Worm (Caenorhabditis elegans): ENCODE measurements around the gene ape-1.

Gene ape-1

DNA sequence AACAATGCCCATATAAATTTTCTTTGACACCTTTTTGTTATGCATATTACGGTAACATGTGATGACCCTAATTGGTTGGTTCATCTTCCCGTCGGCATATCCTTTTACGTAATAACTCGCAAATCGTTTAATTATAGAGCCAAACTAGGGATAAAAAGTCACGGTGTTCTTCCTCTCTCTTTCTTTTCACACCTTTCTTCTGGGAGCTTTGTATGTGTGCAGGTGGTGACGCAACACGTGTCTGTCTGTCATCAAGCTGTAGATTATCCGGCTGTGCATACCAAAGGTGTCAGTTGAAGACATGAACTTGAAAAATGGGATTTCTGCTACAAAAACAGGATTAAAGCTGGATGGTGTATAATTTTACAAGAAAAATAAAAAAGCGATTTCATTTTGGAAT lies 15.2 kb upstream of the ape-1 start:
- TF ChIP-seq ceh-9 (tag; optimal IDR thresholded peaks at IDR 0.05) (no peak), tbx-2 (tag; optimal IDR thresholded peaks at IDR 0.05) (peak; percentile 39), pha-2 (tag; optimal IDR thresholded peaks at IDR 0.05) (peak; percentile 43), gmeb-2 (tag; optimal IDR thresholded peaks at IDR 0.05) (no peak), ceh-31 (tag; optimal IDR thresholded peaks at IDR 0.05) (no peak), nfya-1 (tag; optimal IDR thresholded peaks at IDR 0.05) (no peak)

DNA sequence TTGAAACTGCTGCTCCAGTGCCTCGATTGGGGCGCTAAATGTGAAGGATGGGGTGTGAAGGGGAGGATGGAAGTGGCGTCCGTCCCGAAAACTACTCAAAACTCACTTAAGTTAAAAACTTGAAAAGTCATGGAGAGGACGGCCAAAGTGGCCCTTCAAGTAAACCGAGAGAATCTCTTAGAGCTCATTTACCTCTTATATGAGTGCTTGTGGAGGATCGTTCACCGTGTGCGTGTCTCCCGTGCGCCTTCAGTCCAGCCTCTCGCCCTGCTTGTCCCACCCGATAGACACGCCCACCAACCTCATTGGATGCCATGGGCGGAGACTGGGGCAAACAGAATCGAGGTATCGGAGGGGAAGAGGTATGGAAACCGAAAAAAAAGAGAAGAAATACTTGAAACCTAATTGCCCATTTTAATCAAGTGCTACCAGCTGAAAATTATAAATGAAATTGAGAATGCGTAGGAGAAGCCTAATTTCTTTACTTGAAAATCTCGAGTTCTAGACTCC lies 10.8 kb upstream of the ape-1 start, which contains the start of gene ceh-27:
Gene ceh-27, minus strand, starts transcription at position 228 of the 510 bp plus-strand sequence.
- TF ChIP-seq pha-2 (tag; optimal IDR thresholded peaks at IDR 0.05) = peak; percentile 63
- TF ChIP-seq nfya-1 (tag; optimal IDR thresholded peaks at IDR 0.05) = peak; percentile 71
- TF ChIP-seq fkh-6 (tag; optimal IDR thresholded peaks at IDR 0.05) = no peak
- no peak for TF ChIP-seq lim-6 (tag; optimal IDR thresholded peaks at IDR 0.05)

DNA sequence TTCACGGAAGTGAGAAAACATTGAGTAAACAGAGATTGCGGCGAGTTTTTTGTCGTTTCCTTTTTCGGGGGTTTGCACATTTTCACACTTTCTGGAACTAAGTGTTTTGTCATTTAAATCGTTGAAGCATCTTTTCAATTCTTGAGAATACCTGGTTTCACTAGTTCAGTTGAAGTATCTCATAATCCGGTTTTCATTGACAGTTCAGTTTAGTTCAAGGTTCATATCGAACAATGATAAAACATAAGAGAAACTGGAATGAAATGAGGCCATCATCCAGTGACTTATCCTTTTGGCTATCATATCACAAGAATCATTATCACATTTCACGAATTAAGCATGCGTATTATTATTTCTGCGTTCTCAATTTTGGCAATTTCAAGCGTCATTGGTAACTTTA lies 8.6 kb upstream of the ape-1 start, which contains the start of gene F46F3.3:
Gene F46F3.3, plus strand, starts transcription at position 301 of the 400 bp plus-strand sequence.
- TF ChIP-seq syd-9 (tag; optimal IDR thresholded peaks at IDR 0.05) = no peak
- no peak for TF ChIP-seq zip-5 (tag; optimal IDR thresholded peaks at IDR 0.05)
- no peak for TF ChIP-seq ama-1 (optimal IDR thresholded peaks at IDR 0.05)
- TF ChIP-seq ttx-3 (tag; optimal IDR thresholded peaks at IDR 0.05) = no peak
- no peak for TF ChIP-seq ztf-16 (tag; optimal IDR thresholded peaks at IDR 0.05)
- no peak for TF ChIP-seq lim-6 (tag; optimal IDR thresholded peaks at IDR 0.05)
- TF ChIP-seq sox-4 (tag; optimal IDR thresholded peaks at IDR 0.05) = no peak
- TF ChIP-seq elt-4 (tag; optimal IDR thresholded peaks at IDR 0.05) = no peak
- TF ChIP-seq fkh-10 (GFP tag; optimal IDR thresholded peaks at IDR 0.05) = no peak
- TF ChIP-seq ceh-30 (tag; optimal IDR thresholded peaks at IDR 0.05) = no peak
- TF ChIP-seq ceh-24 (tag; optimal IDR thresholded peaks at IDR 0.05) = no peak
- TF ChIP-seq ceh-31 (tag; optimal IDR thresholded peaks at IDR 0.05) = no peak
- TF ChIP-seq mec-3 (tag; optimal IDR thresholded peaks at IDR 0.05; ENCODE audit: borderline replicate concordance) = no peak
- TF ChIP-seq ceh-48 (tag; optimal IDR thresholded peaks at IDR 0.05) = no peak
- no peak for TF ChIP-seq unc-86 (tag; optimal IDR thresholded peaks at IDR 0.05)
- TF ChIP-seq pat-9 (tag; optimal IDR thresholded peaks at IDR 0.05) = no peak
- TF ChIP-seq fkh-6 (tag; optimal IDR thresholded peaks at IDR 0.05) = no peak

DNA sequence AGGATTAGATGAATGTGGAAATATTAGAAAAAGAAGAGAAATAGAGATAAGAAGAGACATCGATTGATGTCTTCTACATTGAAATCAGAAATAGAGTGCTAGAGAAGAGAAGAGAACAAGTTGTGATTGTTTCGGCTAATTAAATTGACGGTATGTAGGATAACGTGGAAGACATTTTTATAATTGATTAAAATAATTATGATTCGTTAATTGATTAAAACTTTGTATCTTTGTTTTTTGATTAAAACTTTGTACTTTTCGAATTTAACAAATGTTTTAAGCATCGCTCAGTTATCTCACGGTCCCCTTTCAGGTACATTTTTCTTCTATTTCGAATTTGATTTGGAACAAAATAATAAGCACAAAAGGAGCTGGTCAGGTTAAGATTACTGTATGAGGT lies 3.2 kb upstream of the ape-1 start, which contains the start of gene lgc-44:
Gene lgc-44, minus strand, starts transcription at position 101 of the 400 bp plus-strand sequence.
- TF ChIP-seq unc-42 (tag; optimal IDR thresholded peaks at IDR 0.05) = no peak
- TF ChIP-seq hlh-30 (tag; optimal IDR thresholded peaks at IDR 0.05; ENCODE audit: insufficient read depth) = no peak
- TF ChIP-seq pag-3 (tag; optimal IDR thresholded peaks at IDR 0.05; ENCODE audit: borderline replicate concordance) = no peak
- no peak for TF ChIP-seq fkh-10 (GFP tag; optimal IDR thresholded peaks at IDR 0.05)
- TF ChIP-seq ceh-24 (tag; optimal IDR thresholded peaks at IDR 0.05) = no peak
- no peak for TF ChIP-seq Y22D7AL.16 (tag; optimal IDR thresholded peaks at IDR 0.05)
- TF ChIP-seq hlh-15 (tag; optimal IDR thresholded peaks at IDR 0.05) = no peak
- TF ChIP-seq pha-2 (tag; optimal IDR thresholded peaks at IDR 0.05) = no peak
- TF ChIP-seq hlh-8 (tag; optimal IDR thresholded peaks at IDR 0.05) = no peak
- no peak for TF ChIP-seq ahr-1 (tag; optimal IDR thresholded peaks at IDR 0.05)
- TF ChIP-seq C38D4.7 (GFP tag; optimal IDR thresholded peaks at IDR 0.05) = no peak
- TF ChIP-seq lin-11 (tag; optimal IDR thresholded peaks at IDR 0.05) = no peak
- TF ChIP-seq T23F11.4 (GFP tag; optimal IDR thresholded peaks at IDR 0.05) = no peak
- no peak for TF ChIP-seq ceh-2 (tag; optimal IDR thresholded peaks at IDR 0.05)
- TF ChIP-seq ceh-19 (GFP tag; optimal IDR thresholded peaks at IDR 0.05) = no peak
- TF ChIP-seq F13H6.1 (tag; optimal IDR thresholded peaks at IDR 0.05) = no peak
- no peak for TF ChIP-seq sox-4 (tag; optimal IDR thresholded peaks at IDR 0.05)

Data from whole organism, late embryonic.